Fruit fly (Drosophila melanogaster) whole organism, embryonic: ENCODE data around the gene Rpn12.

Experiments
- ATbp ChIP-seq: fragments of 200-800 bp; sonication (Bioruptor generic); optimal IDR thresholded peaks from 2 replicates; lab custom pipeline; 2017; ENCODE audit warnings: missing biosample characterization, mild to moderate bottlenecking, missing genetic modification characterization, missing genetic modification reagents
- Ada2b ChIP-seq: fragments of 200-800 bp; sonication (Bioruptor generic); IDR thresholded peaks from 2 replicates; pipeline ENCODE4 v1.3.6; 2022; ENCODE audit warnings: missing biosample characterization, missing genetic modification characterization
- Awh ChIP-seq: fragments of 200-800 bp; sonication (Bioruptor generic); IDR thresholded peaks from 2 replicates; pipeline ENCODE4, ENCODE4 v1.3.6; 2022; ENCODE audit warnings: missing biosample characterization, missing genetic modification characterization
- BtbVII ChIP-seq: fragments of 200-800 bp; sonication (Bioruptor generic); optimal IDR thresholded peaks from 3 replicates; lab custom pipeline; 2017; ENCODE audit warnings: missing biosample characterization, mild to moderate bottlenecking, missing genetic modification characterization
- CG10147 ChIP-seq: fragments of 200-800 bp; sonication (Bioruptor generic); optimal IDR thresholded peaks from 2 replicates; lab custom pipeline; 2019; ENCODE audit warnings: missing biosample characterization, mild to moderate bottlenecking, missing genetic modification characterization, moderate library complexity
- CG12104 ChIP-seq: fragments of 200-800 bp; sonication (Bioruptor generic); optimal IDR thresholded peaks from 3 replicates; lab custom pipeline; 2016; ENCODE audit warnings: missing biosample characterization, missing genetic modification characterization
- CG12659 ChIP-seq: fragments of 200-800 bp; sonication (Bioruptor generic); optimal IDR thresholded peaks from 3 replicates; lab custom pipeline; 2017; ENCODE audit warnings: mild to moderate bottlenecking, missing biosample characterization, missing genetic modification reagents, missing genetic modification characterization
- CG12744 ChIP-seq: fragments of 200-800 bp; sonication (Bioruptor generic); optimal IDR thresholded peaks from 2 replicates; lab custom pipeline; 2016; ENCODE audit warnings: missing biosample characterization, missing genetic modification characterization
- CG13296 ChIP-seq: fragments of 200-800 bp; sonication (Bioruptor generic); optimal IDR thresholded peaks from 3 replicates; lab custom pipeline; 2018; ENCODE audit warnings: missing biosample characterization, mild to moderate bottlenecking, missing genetic modification characterization
- CG13775 ChIP-seq: fragments of 200-800 bp; sonication (Bioruptor generic); optimal IDR thresholded peaks from 3 replicates; lab custom pipeline; 2017; ENCODE audit warnings: missing biosample characterization, mild to moderate bottlenecking, missing genetic modification characterization
- CG14050 ChIP-seq: fragments of 200-800 bp; sonication (Bioruptor generic); IDR thresholded peaks from 3 replicates; pipeline ENCODE4 v1.3.6; 2022; ENCODE audit warnings: missing biosample characterization, missing genetic modification characterization
- CG1529 ChIP-seq: fragments of 200-800 bp; sonication (Bioruptor generic); optimal IDR thresholded peaks from 3 replicates; lab custom pipeline; 2018; ENCODE audit warnings: missing biosample characterization, missing genetic modification characterization
- CG1647 ChIP-seq: fragments of 200-800 bp; sonication (Bioruptor generic); optimal IDR thresholded peaks from 3 replicates; lab custom pipeline; 2016; ENCODE audit warnings: missing biosample characterization, missing genetic modification characterization
- CG18262 ChIP-seq: fragments of 200-800 bp; optimal IDR thresholded peaks from 3 replicates; lab custom pipeline; 2019; ENCODE audit warnings: missing biosample characterization, mild to moderate bottlenecking, missing genetic modification characterization, moderate library complexity
- CG18476 ChIP-seq: fragments of 200-800 bp; sonication (Bioruptor generic); optimal IDR thresholded peaks from 2 replicates; lab custom pipeline; 2016; ENCODE audit warnings: missing biosample characterization, mild to moderate bottlenecking, missing genetic modification characterization
- CG2116 ChIP-seq: fragments of 200-800 bp; sonication (Bioruptor generic); optimal IDR thresholded peaks from 3 replicates; lab custom pipeline; 2018; ENCODE audit warnings: missing biosample characterization, mild to moderate bottlenecking, missing genetic modification characterization
- CG2199 ChIP-seq: fragments of 200-800 bp; sonication (Bioruptor generic); IDR thresholded peaks from 3 replicates; pipeline ENCODE4 v1.3.6; 2022; ENCODE audit warnings: missing biosample characterization, missing genetic modification characterization
- CG32772 ChIP-seq: fragments of 200-800 bp; sonication (Bioruptor generic); IDR thresholded peaks from 2 replicates; pipeline ENCODE4 v1.3.6; 2022; ENCODE audit warnings: missing biosample characterization, missing genetic modification characterization
- CG33213 ChIP-seq: fragments of 200-800 bp; sonication (Bioruptor generic); optimal IDR thresholded peaks from 3 replicates; lab custom pipeline; 2016; ENCODE audit warnings: missing biosample characterization, missing genetic modification characterization
- CG34224 ChIP-seq: fragments of 200-800 bp; sonication (Bioruptor generic); IDR thresholded peaks from 3 replicates; pipeline ENCODE4 v1.3.6; 2022; ENCODE audit warnings: missing biosample characterization, missing genetic modification characterization; ENCODE audit not compliant: partially characterized antibody
- CG6254 ChIP-seq: fragments of 200-800 bp; sonication (Bioruptor generic); optimal IDR thresholded peaks from 3 replicates; lab custom pipeline; 2017; ENCODE audit warnings: mild to moderate bottlenecking, missing biosample characterization, missing genetic modification reagents, missing genetic modification characterization
- CG7556 ChIP-seq: fragments of 200-800 bp; sonication (Bioruptor generic); optimal IDR thresholded peaks from 2 replicates; lab custom pipeline; 2017; ENCODE audit warnings: missing biosample characterization, mild to moderate bottlenecking, missing genetic modification characterization
- CoRest ChIP-seq: fragments of 200-800 bp; sonication (Bioruptor generic); optimal IDR thresholded peaks from 3 replicates; lab custom pipeline; 2018; ENCODE audit warnings: missing biosample characterization, mild to moderate bottlenecking, missing genetic modification characterization, moderate library complexity
- Dek ChIP-seq: fragments of 200-800 bp; sonication (Bioruptor generic); optimal IDR thresholded peaks from 3 replicates; lab custom pipeline; 2019; ENCODE audit warnings: missing biosample characterization, mild to moderate bottlenecking, missing genetic modification characterization, moderate library complexity
- Fer2 ChIP-seq: fragments of 200-800 bp; sonication (Bioruptor generic); optimal IDR thresholded peaks from 2 replicates; lab custom pipeline; 2018; ENCODE audit warnings: missing biosample characterization, mild to moderate bottlenecking, missing genetic modification characterization, moderate library complexity
- GATAe ChIP-seq: fragments of 200-800 bp; sonication (Bioruptor generic); conservative IDR thresholded peaks from 2 replicates; pipeline ENCODE4 v1.3.6; 2022; ENCODE audit warnings: missing biosample characterization, missing genetic modification characterization
- NFAT ChIP-seq: fragments of 200-800 bp; sonication (Bioruptor generic); IDR thresholded peaks from 2 replicates; pipeline ENCODE4 v1.3.6; 2022; ENCODE audit warnings: missing biosample characterization, missing genetic modification characterization
- NK7.1 ChIP-seq: fragments of 200-800 bp; sonication (Bioruptor generic); optimal IDR thresholded peaks from 3 replicates; lab custom pipeline; 2016; ENCODE audit warnings: missing biosample characterization, missing genetic modification characterization
- NfI ChIP-seq: fragments of 200-800 bp; sonication (Bioruptor generic); optimal IDR thresholded peaks from 3 replicates; lab custom pipeline; 2018; ENCODE audit warnings: missing biosample characterization, mild to moderate bottlenecking, missing genetic modification characterization, moderate library complexity
- Oli ChIP-seq: fragments of 200-800 bp; sonication (Bioruptor generic); optimal IDR thresholded peaks from 2 replicates; lab custom pipeline; 2018; ENCODE audit warnings: missing biosample characterization, mild to moderate bottlenecking, missing genetic modification characterization, moderate library complexity
- PHDP ChIP-seq: fragments of 200-800 bp; sonication (Bioruptor generic); optimal IDR thresholded peaks from 3 replicates; lab custom pipeline; 2018; ENCODE audit warnings: missing biosample characterization, mild to moderate bottlenecking, missing genetic modification characterization, moderate library complexity
- Sox100B ChIP-seq: fragments of 200-800 bp; sonication (Bioruptor generic); optimal IDR thresholded peaks from 3 replicates; lab custom pipeline; 2018; ENCODE audit warnings: missing biosample characterization, mild to moderate bottlenecking, missing genetic modification characterization
- Sry-δ ChIP-seq: fragments of 200-800 bp; sonication (Bioruptor generic); optimal IDR thresholded peaks from 2 replicates; lab custom pipeline; 2016; ENCODE audit warnings: missing biosample characterization, missing genetic modification characterization
- crol ChIP-seq: fragments of 200-800 bp; sonication (Bioruptor generic); IDR thresholded peaks from 2 replicates; pipeline ENCODE4 v1.3.6; 2022; ENCODE audit warnings: missing biosample characterization, missing genetic modification characterization
- dmrt11E ChIP-seq: fragments of 200-800 bp; sonication (Bioruptor generic); optimal IDR thresholded peaks from 3 replicates; lab custom pipeline; 2018; ENCODE audit warnings: missing biosample characterization, mild to moderate bottlenecking, missing genetic modification characterization, moderate library complexity
- dysf ChIP-seq: fragments of 200-800 bp; sonication (Bioruptor generic); IDR thresholded peaks from 3 replicates; pipeline ENCODE4 v1.3.6; 2022; ENCODE audit warnings: missing biosample characterization, missing genetic modification characterization
- gcm ChIP-seq: fragments of 200-800 bp; sonication (Bioruptor generic); optimal IDR thresholded peaks from 2 replicates; lab custom pipeline; 2019; ENCODE audit warnings: missing biosample characterization, mild to moderate bottlenecking, missing genetic modification characterization, moderate library complexity
- gsb ChIP-seq: fragments of 200-800 bp; sonication (Bioruptor generic); IDR thresholded peaks from 2 replicates; pipeline ENCODE4 v1.3.6; 2022; ENCODE audit warnings: missing biosample characterization, missing genetic modification characterization
- ind ChIP-seq: fragments of 200-800 bp; sonication (Bioruptor generic); optimal IDR thresholded peaks from 3 replicates; lab custom pipeline; 2016; ENCODE audit warnings: missing biosample characterization, missing genetic modification characterization
- insv ChIP-seq, 2 experiments: fragments of 200-800 bp; sonication (Bioruptor generic); optimal IDR thresholded peaks; 3 replicates each; lab custom pipeline; 2016 to 2018; ENCODE audit warnings: missing biosample characterization in 2 of 2, missing genetic modification characterization in 2 of 2
- kah ChIP-seq: fragments of 200-800 bp; sonication (Bioruptor generic); optimal IDR thresholded peaks from 2 replicates; lab custom pipeline; 2018; ENCODE audit warnings: missing biosample characterization, mild to moderate bottlenecking, missing genetic modification characterization
- kni ChIP-seq: fragments of 200-800 bp; sonication (Bioruptor generic); optimal IDR thresholded peaks from 3 replicates; lab custom pipeline; 2017; ENCODE audit warnings: mild to moderate bottlenecking, missing biosample characterization, missing genetic modification reagents, missing genetic modification characterization
- schlank ChIP-seq: fragments of 200-800 bp; sonication (Bioruptor generic); optimal IDR thresholded peaks from 2 replicates; lab custom pipeline; 2018; ENCODE audit warnings: missing biosample characterization, mild to moderate bottlenecking, missing genetic modification characterization
- sisA ChIP-seq: fragments of 200-800 bp; sonication (Bioruptor generic); IDR thresholded peaks from 2 replicates; pipeline ENCODE4 v1.3.6; 2022; ENCODE audit warnings: missing biosample characterization, missing genetic modification characterization
- sqz ChIP-seq: fragments of 200-800 bp; sonication (Bioruptor generic); optimal IDR thresholded peaks from 3 replicates; lab custom pipeline; 2018; ENCODE audit warnings: missing biosample characterization, mild to moderate bottlenecking, missing genetic modification characterization
- tll ChIP-seq, 2 experiments: fragments of 200-800 bp in 1 of 2; fragments of >200 bp in 1 of 2; sonication (Bioruptor generic) in 1 of 2; optimal IDR thresholded peaks; 2 replicates each; lab custom pipeline; 2017 to 2019; ENCODE audit warnings: missing biosample characterization in 2 of 2, missing genetic modification characterization in 2 of 2, mild to moderate bottlenecking in 1 of 2, moderate library complexity in 1 of 2
- toy ChIP-seq: fragments of 200-800 bp; sonication (Bioruptor generic); IDR thresholded peaks from 2 replicates; pipeline ENCODE4 v1.3.6; 2022; ENCODE audit warnings: missing biosample characterization, missing genetic modification characterization
- trh ChIP-seq: fragments of 200-800 bp; sonication (Bioruptor generic); optimal IDR thresholded peaks from 2 replicates; lab custom pipeline; 2016; ENCODE audit warnings: missing biosample characterization, missing genetic modification characterization
- ttk ChIP-seq: fragments of 200-800 bp; sonication (Bioruptor generic); IDR thresholded peaks from 2 replicates; pipeline ENCODE4 v2.1.2; 2022; ENCODE audit warnings: missing biosample characterization, missing genetic modification characterization
- wdn ChIP-seq: fragments of 200-800 bp; sonication (Bioruptor generic); IDR thresholded peaks from 2 replicates; pipeline ENCODE4 v1.3.6; 2022; ENCODE audit warnings: missing biosample characterization, missing genetic modification characterization

Rpn12 gene

dm6 chr3L:16612152-16612551 lies 29.3 kb downstream of the Rpn12 start, which contains the start of gene CG4101 (continued):
- TF ChIP-seq Ada2b (GFP tag; lab: Robert Waterston, UW) (peak; percentile 70), gsb (GFP tag; lab: Robert Waterston, UW) (no peak), wdn (GFP tag; lab: Robert Waterston, UW) (peak; percentile 58; the same call in 1 of the 2 replicates), CG18476 (GFP tag; lab: Kevin White, UChicago) (peak; percentile 72), CG18262 (tag; lab: Kevin White, UChicago) (peak; percentile 70), PHDP (tag; lab: Kevin White, UChicago) (peak; percentile 82), CG7556 (peak; percentile 53), CG13775 (peak; percentile 77), trh (GFP tag; lab: Kevin White, UChicago) (peak; percentile 34), toy (GFP tag; lab: Robert Waterston, UW) (0 out of 2 replicates have a peak, but pooled peaks have one; percentile 18), kah (GFP tag; lab: Kevin White, UChicago) (no peak), Fer2 (peak; percentile 65), NfI (peak; percentile 83), CG34224 (GFP tag; lab: Robert Waterston, UW) (peak; percentile 87), CG12744 (GFP tag; lab: Kevin White, UChicago) (peak; percentile 72), GATAe (GFP tag; lab: Robert Waterston, UW) (no peak), Sry-δ (GFP tag; lab: Kevin White, UChicago) (peak; percentile 94), CoRest (tag; lab: Kevin White, UChicago) (peak; percentile 85), Awh (no peak), dysf (GFP tag; lab: Robert Waterston, UW) (peak; percentile 78), CG12659 (GFP tag; lab: Kevin White, UChicago) (peak; percentile 86), ATbp (GFP tag; lab: Kevin White, UChicago) (peak; percentile 48), schlank (tag; lab: Kevin White, UChicago) (peak; percentile 48), CG2199 (GFP tag; lab: Robert Waterston, UW) (no peak), CG13296 (peak; percentile 77), CG12104 (peak; percentile 74), CG14050 (GFP tag; lab: Robert Waterston, UW) (peak; percentile 71), sisA (peak; percentile 72), crol (no peak), tll (GFP tag; optimal IDR thresholded peaks at IDR 0.05; lab: Kevin White, UChicago) (peak in 1 of 2 experiments; percentile 45), NK7.1 (peak; percentile 11), CG2116 (peak; percentile 79), Dek (peak; percentile 77), CG33213 (GFP tag; lab: Kevin White, UChicago) (peak; percentile 73), BtbVII (GFP tag; lab: Kevin White, UChicago) (peak; percentile 51), CG32772 (peak; percentile 77), Sox100B (GFP tag; lab: Kevin White, UChicago) (peak; percentile 64), NFAT (GFP tag; lab: Robert Waterston, UW) (peak; percentile 81), Oli (peak; percentile 64), CG10147 (GFP tag; lab: Kevin White, UChicago) (peak; percentile 82), sqz (GFP tag; lab: Kevin White, UChicago) (peak; percentile 85), CG6254 (GFP tag; lab: Kevin White, UChicago) (peak; percentile 42), kni (peak; percentile 4), CG1647 (GFP tag; lab: Kevin White, UChicago) (peak; percentile 55), ind (peak; percentile 82), dmrt11E (peak; percentile 71), gcm (peak; percentile 73), insv (GFP tag; optimal IDR thresholded peaks at IDR 0.05; lab: Kevin White, UChicago) (peak in 1 of 2 experiments; percentile 44), CG1529 (GFP tag; lab: Kevin White, UChicago) (peak; percentile 43), ttk (peak; percentile 68)
